Fruit fly (Drosophila melanogaster): ENCODE measurements around the gene Stam.

Gene Stam

DNA sequence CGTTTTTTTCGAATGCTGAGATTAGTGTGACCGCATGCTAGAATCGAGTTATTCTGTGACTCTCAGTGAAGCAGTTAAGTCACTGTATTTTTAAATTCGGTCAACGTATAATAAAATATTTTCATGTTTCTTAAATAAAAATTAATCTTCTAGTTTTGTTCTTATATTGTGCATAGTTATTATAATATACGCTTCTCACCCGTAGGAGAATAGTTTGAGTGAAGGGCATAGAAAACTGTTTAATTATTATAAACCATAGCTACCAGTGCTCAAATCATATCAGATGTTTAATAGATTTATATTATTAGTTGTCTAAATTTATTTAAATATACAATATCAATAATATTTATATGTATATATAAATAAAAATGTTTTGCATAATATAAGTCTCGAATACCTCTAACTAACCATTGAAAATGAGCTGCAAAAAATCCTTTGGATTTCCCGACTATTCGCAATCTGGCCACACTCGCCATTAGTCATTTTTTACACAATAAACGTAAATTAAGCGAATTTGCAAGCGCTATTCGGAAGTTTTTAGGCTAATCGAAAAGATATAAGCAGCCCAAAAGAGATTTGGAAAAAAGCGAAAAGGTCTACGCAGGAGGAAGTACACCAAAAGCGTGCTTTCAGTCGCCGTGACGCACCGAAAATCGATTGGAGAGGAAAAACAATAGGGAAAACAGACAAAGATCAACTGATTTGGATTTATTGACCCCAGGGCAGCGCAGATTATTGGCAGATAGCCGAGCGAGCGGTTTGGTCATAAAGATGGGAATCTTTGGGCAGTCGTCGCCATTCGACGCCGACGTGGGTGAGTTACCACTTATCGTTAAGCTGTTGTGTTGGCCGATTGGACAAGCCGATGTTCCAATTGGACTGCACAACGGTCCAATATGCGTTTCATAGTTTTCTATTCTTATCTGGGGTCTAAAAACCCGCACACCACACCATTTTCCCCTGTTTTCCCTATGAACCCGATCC, at the start of gene Stam, which contains the start of gene aurB:
Gene Stam, plus strand, starts transcription at position 473 of the 984 bp plus-strand sequence.
Gene aurB, minus strand, starts transcription at position 31 of the 984 bp plus-strand sequence.
- TF ChIP-seq CG8478 (optimal IDR thresholded peaks at IDR 0.05) (no peak), CTCF (optimal IDR thresholded peaks at IDR 0.05) (no peak)

DNA sequence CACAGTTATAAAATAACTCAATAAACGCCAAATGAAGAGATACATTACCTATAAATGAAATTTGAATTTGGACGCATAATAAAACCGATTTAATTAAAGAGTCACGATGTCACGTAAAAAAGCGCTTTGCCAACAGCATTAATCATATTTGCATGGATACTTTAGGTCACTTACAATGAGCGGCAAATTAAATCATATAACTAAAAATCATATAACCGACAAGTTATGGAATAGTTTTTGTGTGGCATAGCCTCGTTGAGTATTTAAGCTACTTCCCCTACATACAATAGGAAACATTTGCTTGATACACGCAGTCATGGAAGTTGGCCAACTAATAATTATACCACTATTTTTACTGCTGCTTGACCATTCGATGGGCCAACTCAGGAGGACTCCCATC, 39.5 kb upstream of the Stam start, which contains the start of gene CG6508:
Gene CG6508, plus strand, starts transcription at position 301 of the 400 bp plus-strand sequence.
- no peak for TF ChIP-seq CG8478 (optimal IDR thresholded peaks at IDR 0.05)
- TF ChIP-seq CTCF (optimal IDR thresholded peaks at IDR 0.05), result no peak

DNA sequence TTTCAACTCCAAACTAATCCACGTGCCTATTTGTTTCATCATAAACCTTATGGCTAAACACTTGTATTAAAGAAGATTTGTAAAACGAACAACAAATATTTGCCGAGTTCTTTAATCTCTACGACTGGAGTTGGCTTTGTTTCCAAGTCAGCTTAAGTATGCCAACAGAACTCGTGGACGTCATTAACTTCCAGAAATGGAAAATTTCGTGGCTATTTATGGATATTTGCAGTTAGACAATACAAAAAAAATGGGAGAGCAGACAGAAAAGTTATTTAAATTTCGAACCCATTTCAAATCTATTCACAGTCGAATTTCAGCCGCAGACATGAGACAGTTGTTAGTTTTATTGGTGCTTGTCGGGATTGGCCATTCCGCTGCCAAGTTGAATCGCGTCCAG, 37.9 kb upstream of the Stam start, which contains the start of gene CG17134:
Gene CG17134, plus strand, starts transcription at position 301 of the 400 bp plus-strand sequence.
- TF ChIP-seq CG8478 (optimal IDR thresholded peaks at IDR 0.05) (no peak), CTCF (optimal IDR thresholded peaks at IDR 0.05) (no peak)

DNA sequence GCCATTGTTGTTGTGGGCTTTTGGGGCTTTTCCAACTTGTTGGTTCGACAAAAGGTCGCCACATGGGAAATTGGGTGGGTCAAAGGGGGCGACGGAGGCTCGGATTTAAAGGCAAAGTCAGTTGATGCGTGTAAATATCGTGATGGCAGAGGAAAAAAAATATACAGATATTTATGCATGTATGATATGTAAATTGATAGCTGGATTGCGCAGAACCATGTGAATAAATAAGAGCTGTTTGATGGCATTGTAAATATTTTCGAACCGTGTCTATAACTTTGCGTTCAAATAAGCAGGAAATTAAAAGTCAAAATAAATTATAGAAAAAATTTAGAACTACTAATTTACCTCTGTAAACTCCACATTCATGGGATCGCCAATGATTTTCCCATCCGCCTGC, 35.7 kb upstream of the Stam start:
- TF ChIP-seq CTCF (optimal IDR thresholded peaks at IDR 0.05) (no peak), CG8478 (optimal IDR thresholded peaks at IDR 0.05) (no peak)

DNA sequence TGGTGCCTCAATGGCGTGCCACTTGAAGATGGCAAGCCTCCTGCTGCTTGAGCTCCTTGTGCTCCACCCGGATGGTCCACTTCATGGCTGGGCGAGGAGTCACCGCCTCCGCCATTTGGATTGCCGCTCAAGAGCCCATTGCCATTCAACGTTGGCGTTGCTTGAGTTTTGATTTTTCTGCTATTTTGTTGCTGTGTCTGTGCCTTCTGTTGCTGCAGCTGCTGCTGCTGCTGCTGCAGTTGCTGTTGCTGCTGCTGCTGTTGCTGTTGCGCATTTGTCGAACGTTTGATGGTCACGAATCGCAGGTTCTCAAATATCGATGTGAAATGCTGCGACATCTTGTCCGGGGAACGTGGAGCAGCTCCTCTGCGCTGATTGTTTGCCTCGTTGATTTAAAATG, 26.7 kb upstream of the Stam start:
- TF ChIP-seq CG8478 (optimal IDR thresholded peaks at IDR 0.05) (no peak), CTCF (optimal IDR thresholded peaks at IDR 0.05) (no peak)

DNA sequence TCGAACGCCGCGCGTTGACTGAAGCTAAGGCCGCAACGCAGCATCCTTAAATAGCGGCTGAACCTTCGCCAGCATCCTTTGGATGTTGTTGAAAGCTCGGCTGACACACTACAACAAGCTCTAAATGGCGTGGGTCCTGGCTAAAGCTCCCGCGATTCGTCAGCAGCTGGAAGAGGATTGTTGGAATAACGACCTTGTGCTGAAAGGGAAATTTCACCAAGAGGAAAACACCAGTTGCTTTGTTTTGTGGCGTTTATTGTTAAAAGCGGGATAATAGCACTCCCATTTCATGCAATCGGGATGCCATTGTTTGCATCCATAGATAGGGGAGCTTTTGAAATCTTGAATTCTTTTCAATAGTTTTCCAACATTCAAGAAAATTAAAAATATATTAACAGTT, 20.8 kb upstream of the Stam start, which contains the start of gene Nos:
Gene Nos, minus strand, starts transcription at position 21 of the 400 bp plus-strand sequence.
- TF ChIP-seq CG8478 (optimal IDR thresholded peaks at IDR 0.05), result no peak
- no peak for TF ChIP-seq CTCF (optimal IDR thresholded peaks at IDR 0.05)

DNA sequence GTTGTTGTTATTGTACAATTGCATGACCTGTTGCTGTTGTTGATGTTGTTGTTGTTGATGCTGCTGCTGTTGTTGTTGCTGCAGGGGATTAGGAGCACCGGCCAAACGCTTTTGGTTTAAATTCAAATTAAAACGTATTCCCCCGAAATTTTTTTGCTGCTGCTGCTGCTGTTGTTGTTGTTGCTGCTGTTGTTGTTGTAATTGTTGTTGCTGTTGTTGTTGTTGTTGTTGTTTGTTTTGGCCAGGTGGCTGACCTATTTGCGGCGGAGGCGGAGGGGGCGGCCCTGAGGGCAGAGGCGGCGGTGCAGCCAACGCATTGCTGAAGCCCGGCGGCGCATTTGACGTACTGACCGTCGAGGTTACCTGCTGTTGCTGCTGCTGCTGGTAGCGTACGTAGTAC, 16.7 kb upstream of the Stam start:
- TF ChIP-seq CTCF (optimal IDR thresholded peaks at IDR 0.05), result no peak
- TF ChIP-seq CG8478 (optimal IDR thresholded peaks at IDR 0.05), result no peak

DNA sequence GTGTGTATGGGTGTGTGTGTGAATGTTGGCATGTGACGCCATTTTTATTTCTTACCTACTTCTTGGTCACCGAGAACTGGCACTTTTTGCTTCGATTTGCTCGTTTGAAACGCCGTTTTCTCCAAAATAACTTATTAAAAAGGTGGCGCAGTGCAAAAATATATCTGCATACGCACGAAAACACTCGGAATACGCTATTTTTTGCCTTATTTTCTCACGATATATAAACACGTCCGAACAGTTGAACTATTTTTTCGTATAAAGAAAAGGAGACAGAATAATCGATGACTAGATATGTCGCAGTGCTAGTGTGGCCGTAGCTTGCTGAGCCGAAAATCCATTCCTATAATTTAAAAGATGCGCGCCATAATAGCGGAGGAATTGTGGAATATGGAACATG, 16.0 kb upstream of the Stam start, which contains the start of gene CG6700:
Gene CG6700, minus strand, starts transcription at position 272 of the 400 bp plus-strand sequence.
- TF ChIP-seq CG8478 (optimal IDR thresholded peaks at IDR 0.05), result no peak
- peak; percentile 12 to 19 for TF ChIP-seq CTCF (optimal IDR thresholded peaks at IDR 0.05)

DNA sequence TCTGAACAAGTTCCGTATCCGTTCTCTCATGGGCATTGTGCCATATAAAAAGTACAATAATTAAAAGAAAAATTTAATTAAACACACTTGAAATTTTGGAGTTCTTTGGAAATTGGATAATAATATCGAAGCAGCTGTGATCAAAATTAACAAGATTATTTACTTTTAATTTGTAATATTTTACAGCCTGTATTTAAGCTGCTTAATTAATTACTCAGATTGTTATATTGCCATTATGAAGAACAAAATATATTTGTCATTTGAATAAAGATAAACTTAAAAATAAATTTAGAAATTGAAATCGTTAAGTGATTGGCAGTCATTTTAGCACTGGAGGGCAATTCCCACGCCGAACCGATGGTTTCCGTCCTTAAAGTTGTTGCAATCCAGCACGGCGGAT, 12.8 kb upstream of the Stam start, which contains the start of the genes CG17139 and CG17140:
Gene CG17139, minus strand, starts transcription at position 101 of the 400 bp plus-strand sequence.
Gene CG17140, minus strand, starts transcription at position 101 of the 400 bp plus-strand sequence.
- TF ChIP-seq CTCF (optimal IDR thresholded peaks at IDR 0.05) (no peak), CG8478 (optimal IDR thresholded peaks at IDR 0.05) (no peak)

DNA sequence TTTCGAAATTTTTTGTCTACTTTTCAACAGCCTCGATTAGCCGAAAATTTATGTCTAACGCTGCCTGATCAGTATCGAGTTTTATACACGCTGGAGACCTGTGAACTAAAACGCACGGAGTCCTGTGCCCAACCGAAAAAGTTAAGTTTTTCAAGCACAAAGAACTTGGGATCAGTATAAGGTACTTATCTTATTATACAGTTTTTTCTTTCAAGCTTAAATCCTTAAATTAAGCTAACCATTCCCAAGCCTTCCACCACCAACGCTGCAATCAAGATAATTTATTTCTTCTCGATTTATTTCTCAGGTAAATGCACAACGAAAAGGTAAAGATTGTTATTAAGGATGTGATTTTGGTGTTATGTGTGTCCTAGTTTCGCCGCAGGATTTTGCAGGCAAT, 11.4 kb upstream of the Stam start, which contains the start of gene Porin2:
Gene Porin2, minus strand, starts transcription at position 101 of the 400 bp plus-strand sequence.
- TF ChIP-seq CTCF (optimal IDR thresholded peaks at IDR 0.05), result no peak
- no peak for TF ChIP-seq CG8478 (optimal IDR thresholded peaks at IDR 0.05)

DNA sequence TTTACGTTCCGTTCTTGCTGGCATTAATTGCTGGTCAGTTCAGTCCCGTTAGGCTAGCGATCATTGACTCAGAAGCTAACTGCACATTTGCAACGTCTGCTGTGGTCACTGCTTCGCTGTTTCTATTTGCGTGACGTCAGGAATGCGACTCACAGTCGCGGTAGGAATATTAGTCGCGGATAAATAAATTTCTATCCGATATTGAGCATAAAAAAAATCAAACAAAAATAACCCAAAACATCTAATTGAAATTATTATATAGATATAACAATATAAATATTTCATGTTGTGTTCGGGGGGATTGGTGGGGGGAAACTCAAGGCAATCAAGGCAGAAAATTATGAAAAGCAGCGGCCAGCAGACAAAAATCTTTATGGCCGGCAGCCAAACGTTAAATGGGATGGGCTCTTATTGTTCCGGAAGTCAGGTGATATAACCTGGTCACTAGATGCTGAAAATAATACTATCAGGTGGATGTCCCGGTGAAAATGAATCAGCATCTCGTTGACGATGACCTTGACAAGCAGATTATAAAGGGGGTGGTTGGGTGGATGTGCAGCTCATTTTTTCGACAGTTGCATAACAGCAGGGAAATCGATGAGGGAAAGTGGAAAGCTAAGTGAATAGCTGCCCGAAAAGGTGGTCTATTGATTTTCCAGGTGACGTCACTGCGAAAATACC, 8.7 kb upstream of the Stam start, which contains the start of gene SmydA-3:
Gene SmydA-3, plus strand, starts transcription at position 631 of the 681 bp plus-strand sequence.
- TF ChIP-seq CG8478 (optimal IDR thresholded peaks at IDR 0.05) (no peak), CTCF (optimal IDR thresholded peaks at IDR 0.05) (no peak)

DNA sequence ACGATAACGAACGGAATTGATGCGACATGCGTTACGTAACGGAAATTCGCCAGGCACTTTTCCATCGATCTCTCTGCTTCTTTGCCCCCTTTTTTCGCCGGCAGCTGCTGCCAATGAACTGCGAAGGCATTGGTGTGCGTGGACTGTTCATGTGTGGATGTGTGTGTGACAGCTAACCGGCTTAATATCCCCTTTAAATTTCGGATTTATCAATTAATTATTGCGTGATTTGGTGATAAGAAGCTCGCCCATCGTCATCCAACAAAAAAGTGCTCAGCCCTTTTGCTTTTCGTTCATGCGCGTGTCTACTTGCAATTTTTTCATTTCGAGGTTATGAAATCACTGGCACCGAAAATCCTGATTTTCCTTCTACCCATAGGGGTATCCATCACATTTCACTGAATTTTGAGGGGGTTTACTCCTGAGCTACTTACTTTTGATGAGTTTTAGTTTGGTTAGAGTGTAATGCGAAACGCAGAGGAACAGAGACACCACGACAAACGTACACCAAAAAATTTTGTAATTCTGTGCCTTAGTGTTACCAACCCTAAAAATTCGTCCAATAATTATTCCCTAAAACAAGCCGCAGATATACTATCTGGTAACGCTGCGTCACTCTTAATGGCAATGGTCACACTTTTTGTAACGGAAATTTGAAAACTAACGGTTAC, 7.9 kb upstream of the Stam start, which contains the start of gene porin:
Gene porin, minus strand, starts transcription at position 529 of the 671 bp plus-strand sequence.
- TF ChIP-seq CTCF (optimal IDR thresholded peaks at IDR 0.05) (peak in 1 of 2 experiments; percentile 43), CG8478 (optimal IDR thresholded peaks at IDR 0.05) (no peak)

DNA sequence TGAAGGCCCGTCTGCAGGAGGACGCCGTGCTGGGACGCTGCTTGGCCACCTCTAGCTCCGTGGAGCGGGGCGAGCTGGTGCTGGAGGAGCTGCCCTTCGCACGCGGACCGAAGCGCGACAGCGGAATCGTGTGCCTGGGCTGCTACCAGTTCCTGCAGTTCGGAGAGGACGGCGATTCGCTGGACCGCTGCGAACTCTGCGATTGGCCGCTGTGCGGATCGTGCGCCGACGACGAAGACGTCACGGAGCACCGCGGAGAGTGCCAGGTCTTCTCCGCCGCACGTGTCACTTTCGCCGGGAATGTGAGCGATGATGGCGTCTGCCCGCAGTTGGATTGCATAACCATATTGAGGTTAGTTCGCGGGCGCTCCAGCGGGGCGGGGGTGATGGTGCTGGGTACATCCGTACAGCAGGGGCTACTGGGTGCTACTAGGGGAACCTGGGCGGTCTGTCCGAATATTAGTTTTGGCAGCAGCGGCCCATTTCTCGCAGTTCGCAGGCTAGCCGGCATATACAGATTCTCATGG, 6.9 kb upstream of the Stam start:
- TF ChIP-seq CTCF (optimal IDR thresholded peaks at IDR 0.05), result no peak
- TF ChIP-seq CG8478 (optimal IDR thresholded peaks at IDR 0.05), result no peak

DNA sequence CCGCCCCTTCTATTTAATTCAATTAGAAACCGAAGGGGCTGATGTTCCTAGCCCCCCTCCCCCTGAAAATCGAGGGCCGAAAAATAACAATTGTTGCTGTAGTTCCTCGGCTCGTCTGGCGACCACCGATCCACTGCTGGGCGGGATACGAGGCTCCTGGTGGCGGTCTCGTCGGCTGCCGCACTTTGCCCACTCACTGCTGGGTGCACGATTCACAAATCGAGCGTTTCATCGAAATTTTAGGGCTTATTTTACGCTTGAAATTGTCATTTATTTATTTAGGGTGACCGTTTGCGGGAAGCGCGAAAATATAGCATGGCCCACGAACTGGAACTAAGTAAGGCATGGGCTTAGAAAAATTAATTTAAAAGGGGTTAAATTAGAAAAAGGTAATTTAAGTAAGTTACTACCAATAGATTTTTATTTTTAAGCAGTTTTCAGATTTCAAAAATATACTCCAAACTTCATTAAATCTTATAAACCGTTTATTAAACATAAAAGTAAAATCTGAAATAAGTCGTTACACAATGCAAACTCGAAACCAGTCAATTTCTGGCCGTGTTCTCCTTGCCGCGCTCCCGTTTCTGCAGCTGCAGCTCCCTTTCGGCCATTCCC, 1.9 kb upstream of the Stam start, which contains the start of gene Dnz1:
Gene Dnz1, minus strand, starts transcription at position 317 of the 615 bp plus-strand sequence.
- no peak for TF ChIP-seq CTCF (optimal IDR thresholded peaks at IDR 0.05)
- TF ChIP-seq CG8478 (optimal IDR thresholded peaks at IDR 0.05), result no peak

Data from S2 (cell line).